Fruit fly (Drosophila melanogaster): ENCODE measurements around the gene Remo.
A peak's percentile ranks its signal among the peaks of the same experiment; 100 is the strongest.

Remo gene

DNA sequence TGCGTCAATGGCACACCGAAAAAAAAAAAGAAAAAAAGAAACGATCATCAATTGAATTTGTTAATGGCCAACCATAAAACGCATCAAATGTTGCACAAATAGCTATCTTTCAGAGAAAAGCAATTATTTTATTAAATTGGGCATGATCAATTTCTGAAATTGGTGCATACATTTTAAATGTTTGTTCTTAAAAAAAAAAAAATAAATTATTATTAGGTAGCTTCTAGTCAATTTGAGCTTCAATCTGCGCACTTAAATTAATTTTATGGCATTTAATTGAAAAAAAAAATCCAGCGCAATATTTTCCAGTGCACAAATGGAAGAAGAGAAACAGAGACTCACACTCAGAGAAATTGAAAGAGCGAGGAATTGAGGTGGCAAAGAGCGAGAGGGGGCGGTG, 35.3 kb downstream of the Remo start (continued):
- TF ChIP-seq sim (GFP tag; IDR thresholded peaks at IDR 0.05) (no peak), sc (optimal IDR thresholded peaks at IDR 0.05) (no peak), sc (GFP tag; optimal IDR thresholded peaks at IDR 0.05) (no peak), GATAe (GFP tag; conservative IDR thresholded peaks at IDR 0.05) (no peak), CG31365 (tag; optimal IDR thresholded peaks at IDR 0.05) (no peak), CG2129 (GFP tag; IDR thresholded peaks at IDR 0.05; ENCODE audit: partially characterized antibody) (no peak), B-H1 (GFP tag; IDR thresholded peaks at IDR 0.05) (no peak), slp2 (GFP tag; optimal IDR thresholded peaks at IDR 0.05) (peak; percentile 68), nerfin-1 (tag; optimal IDR thresholded peaks at IDR 0.05) (no peak), Bteb2 (GFP tag; optimal IDR thresholded peaks at IDR 0.05) (peak; percentile 74), CG12391 (tag; optimal IDR thresholded peaks at IDR 0.05) (peak; percentile 57), Nf-YB (GFP tag; optimal IDR thresholded peaks at IDR 0.05) (peak; percentile 30), pita (GFP tag; optimal IDR thresholded peaks at IDR 0.05) (no peak), luna (GFP tag; optimal IDR thresholded peaks at IDR 0.05) (peak; percentile 42), CG4730 (GFP tag; IDR thresholded peaks at IDR 0.05) (no peak), pfk (GFP tag; optimal IDR thresholded peaks at IDR 0.05) (no peak), CG33213 (GFP tag; optimal IDR thresholded peaks at IDR 0.05) (peak; percentile 62), tx (GFP tag; optimal IDR thresholded peaks at IDR 0.05) (peak; percentile 37), p53 (GFP tag; optimal IDR thresholded peaks at IDR 0.05) (no peak), fd64A (GFP tag; optimal IDR thresholded peaks at IDR 0.05) (no peak), CG34224 (GFP tag; IDR thresholded peaks at IDR 0.05; ENCODE audit: partially characterized antibody) (no peak), jumu (GFP tag; optimal IDR thresholded peaks at IDR 0.05) (peak; percentile 21), Ssrp (tag; optimal IDR thresholded peaks at IDR 0.05) (peak; percentile 61), TFAM (GFP tag; optimal IDR thresholded peaks at IDR 0.05) (no peak), psq (GFP tag; optimal IDR thresholded peaks at IDR 0.05) (no peak), CG7357 (GFP tag; IDR thresholded peaks at IDR 0.05) (no peak), CG10565 (GFP tag; optimal IDR thresholded peaks at IDR 0.05) (no peak), bsh (GFP tag; optimal IDR thresholded peaks at IDR 0.05) (peak in 1 of 2 experiments; percentile 52), NfI (GFP tag; optimal IDR thresholded peaks at IDR 0.05) (peak; percentile 57), cwo (GFP tag; optimal IDR thresholded peaks at IDR 0.05) (no peak), CG10366 (GFP tag; IDR thresholded peaks at IDR 0.05) (peak; percentile 45; the same call in 1 of the 2 replicates), dpn (GFP tag; optimal IDR thresholded peaks at IDR 0.05) (peak; percentile 75 to 82), CG12155 (GFP tag; optimal IDR thresholded peaks at IDR 0.05) (peak; percentile 60), CG5953 (GFP tag; IDR thresholded peaks at IDR 0.05) (0 out of 2 replicates have a peak, but pooled peaks have one; percentile 29), fd96Cb (tag; optimal IDR thresholded peaks at IDR 0.05) (peak; percentile 58), CG7271 (tag; optimal IDR thresholded peaks at IDR 0.05) (no peak), ind (GFP tag; optimal IDR thresholded peaks at IDR 0.05) (peak; percentile 68), twi (tag; optimal IDR thresholded peaks at IDR 0.05) (no peak), Opbp (GFP tag; IDR thresholded peaks at IDR 0.05; ENCODE audit: partially characterized antibody) (no peak), BEAF-32 (GFP tag; optimal IDR thresholded peaks at IDR 0.05) (no peak), CG1792 (GFP tag; optimal IDR thresholded peaks at IDR 0.05) (peak; percentile 62), CG13424 (tag; optimal IDR thresholded peaks at IDR 0.05) (peak; percentile 68), CG6272 (GFP tag; IDR thresholded peaks at IDR 0.05) (no peak), CG13296 (GFP tag; optimal IDR thresholded peaks at IDR 0.05) (peak; percentile 57), HmgD (GFP tag; optimal IDR thresholded peaks at IDR 0.05) (no peak), run (tag; optimal IDR thresholded peaks at IDR 0.05) (peak; percentile 34), CG7786 (GFP tag; optimal IDR thresholded peaks at IDR 0.05) (peak; percentile 63), CG16779 (GFP tag; IDR thresholded peaks at IDR 0.05) (no peak), CG8924 (tag; optimal IDR thresholded peaks at IDR 0.05) (peak; percentile 65), Mes4 (GFP tag; optimal IDR thresholded peaks at IDR 0.05) (peak; percentile 52), ab (GFP tag; optimal IDR thresholded peaks at IDR 0.05) (no peak)
